Worm (Caenorhabditis elegans): ENCODE data around the gene ttr-10.

ce11 chrV:7598269-7598668 lies 44.5 kb upstream of the ttr-10 start, which contains the start of gene C50E3.7:
- TF ChIP-seq unc-62 (GFP tag; optimal IDR thresholded peaks at IDR 0.05) (no peak), nhr-25 (tag; optimal IDR thresholded peaks at IDR 0.05) (no peak), elt-3 (tag; optimal IDR thresholded peaks at IDR 0.05) (no peak), egl-27 (tag; optimal IDR thresholded peaks at IDR 0.05) (no peak), ZK546.5 (tag; optimal IDR thresholded peaks at IDR 0.05) (no peak), unc-39 (tag; optimal IDR thresholded peaks at IDR 0.05) (no peak), nhr-12 (tag; optimal IDR thresholded peaks at IDR 0.05) (no peak), ceh-82 (tag; optimal IDR thresholded peaks at IDR 0.05) (no peak), nhr-28 (tag; optimal IDR thresholded peaks at IDR 0.05) (no peak), pha-4 (tag; optimal IDR thresholded peaks at IDR 0.05) (no peak), elt-2 (tag; optimal IDR thresholded peaks at IDR 0.05) (no peak), nhr-76 (tag; optimal IDR thresholded peaks at IDR 0.05) (no peak), nfya-1 (tag; optimal IDR thresholded peaks at IDR 0.05; ENCODE audit: insufficient read depth) (no peak)

Data from whole organism, L3 larva.